Worm (Caenorhabditis elegans): ENCODE data around the gene F43D2.7.
A peak's percentile ranks its signal among the peaks of the same experiment; 100 is the strongest.

Gene F43D2.7

ce11 chrV:14683291-14683690 lies 43.3 kb upstream of the F43D2.7 start:
- TF ChIP-seq efl-1 (optimal IDR thresholded peaks at IDR 0.05) = no peak
- TF ChIP-seq efl-1 (GFP tag; optimal IDR thresholded peaks at IDR 0.05 in 1 of 2) = peak in 1 of 2 experiments; percentile 81
- peak; percentile 22 for TF ChIP-seq ama-1 (optimal IDR thresholded peaks at IDR 0.05)
- TF ChIP-seq sup-37 (GFP tag; optimal IDR thresholded peaks at IDR 0.05) = no peak

ce11 chrV:14682870-14683269 lies 42.9 kb upstream of the F43D2.7 start:
- peak; percentile 58 for TF ChIP-seq blmp-1 (tag; optimal IDR thresholded peaks at IDR 0.05)
- TF ChIP-seq nhr-85 (tag) = peak; percentile 71
- TF ChIP-seq aha-1 (tag; optimal IDR thresholded peaks at IDR 0.05) = no peak

- no peak for TF ChIP-seq nhr-85 (tag)
- no peak for TF ChIP-seq ceh-63 (GFP tag; optimal IDR thresholded peaks at IDR 0.05)
- TF ChIP-seq ces-1 (GFP tag; optimal IDR thresholded peaks at IDR 0.05) = no peak
- TF ChIP-seq efl-3 (GFP tag; optimal IDR thresholded peaks at IDR 0.05) = no peak
- no peak for TF ChIP-seq mep-1 (tag; optimal IDR thresholded peaks at IDR 0.05)
- TF ChIP-seq dpl-1 (GFP tag; optimal IDR thresholded peaks at IDR 0.05) = no peak
- no peak for TF ChIP-seq hlh-4 (tag; optimal IDR thresholded peaks at IDR 0.05)
- TF ChIP-seq sox-4 (tag; optimal IDR thresholded peaks at IDR 0.05) = no peak
- no peak for TF ChIP-seq elt-2 (tag; optimal IDR thresholded peaks at IDR 0.05)
- no peak for TF ChIP-seq ztf-11 (tag; optimal IDR thresholded peaks at IDR 0.05)
- no peak for TF ChIP-seq nhr-47 (tag; optimal IDR thresholded peaks at IDR 0.05)
Observed at ce11 chrV:14680014-14680413, 40.0 kb upstream of the F43D2.7 start, which contains the start of gene C47E8.3. Gene C47E8.3 (plus strand): TSS chrV:14680314.

- TF ChIP-seq nhr-20 (tag; optimal IDR thresholded peaks at IDR 0.05) (no peak), F16B12.6 (tag; optimal IDR thresholded peaks at IDR 0.05) (no peak), dsc-1 (tag; optimal IDR thresholded peaks at IDR 0.05) (no peak), mdl-1 (tag; optimal IDR thresholded peaks at IDR 0.05) (no peak), ceh-8 (GFP tag; optimal IDR thresholded peaks at IDR 0.05) (no peak), nhr-47 (tag; optimal IDR thresholded peaks at IDR 0.05) (no peak)
Observed at ce11 chrV:14678298-14678697, 38.3 kb upstream of the F43D2.7 start.

ce11 chrV:14665728-14666127 lies 25.8 kb upstream of the F43D2.7 start, which contains the start of gene C47E8.1:
Gene C47E8.1 (plus strand): TSS chrV:14666028.
- TF ChIP-seq efl-3 (GFP tag; optimal IDR thresholded peaks at IDR 0.05) (no peak), nhr-84 (tag; optimal IDR thresholded peaks at IDR 0.05) (no peak), mdl-1 (tag; optimal IDR thresholded peaks at IDR 0.05) (no peak), mab-9 (GFP tag; IDR thresholded peaks at IDR 0.05) (no peak), zag-1 (tag; optimal IDR thresholded peaks at IDR 0.05) (no peak), C16A3.4 (tag; optimal IDR thresholded peaks at IDR 0.05) (no peak), nhr-20 (tag; optimal IDR thresholded peaks at IDR 0.05) (no peak), F16B12.6 (tag; optimal IDR thresholded peaks at IDR 0.05) (no peak), lin-39 (tag; optimal IDR thresholded peaks at IDR 0.05) (no peak), nhr-85 (tag) (no peak), hlh-4 (tag; optimal IDR thresholded peaks at IDR 0.05) (no peak), ces-1 (GFP tag; optimal IDR thresholded peaks at IDR 0.05) (no peak), mef-2 (tag; optimal IDR thresholded peaks at IDR 0.05) (no peak), Y116A8C.19 (tag; optimal IDR thresholded peaks at IDR 0.05; ENCODE audit: borderline replicate concordance) (no peak), nhr-47 (tag; optimal IDR thresholded peaks at IDR 0.05) (no peak), unc-62 (GFP tag; optimal IDR thresholded peaks at IDR 0.05) (no peak), snu-23 (GFP tag; optimal IDR thresholded peaks at IDR 0.05) (no peak), swsn-7 (tag; optimal IDR thresholded peaks at IDR 0.05) (no peak)

ce11 chrV:14663006-14663405 lies 23.0 kb upstream of the F43D2.7 start, which contains the start of gene C47E8.9:
Gene C47E8.9 (plus strand): TSS chrV:14663306.
- no peak for TF ChIP-seq unc-98 (GFP tag; IDR thresholded peaks at IDR 0.05)
- no peak for TF ChIP-seq mab-9 (GFP tag; IDR thresholded peaks at IDR 0.05)
- no peak for TF ChIP-seq ceh-8 (GFP tag; optimal IDR thresholded peaks at IDR 0.05)
- no peak for TF ChIP-seq dsc-1 (tag; optimal IDR thresholded peaks at IDR 0.05)
- no peak for TF ChIP-seq ztf-4 (tag; optimal IDR thresholded peaks at IDR 0.05)
- no peak for TF ChIP-seq vab-15 (tag; optimal IDR thresholded peaks at IDR 0.05)
- no peak for TF ChIP-seq C34B4.2 (tag; optimal IDR thresholded peaks at IDR 0.05)
- no peak for TF ChIP-seq fkh-4 (tag; optimal IDR thresholded peaks at IDR 0.05; ENCODE audit: borderline replicate concordance)
- no peak for TF ChIP-seq ceh-90 (tag; optimal IDR thresholded peaks at IDR 0.05)
- no peak for TF ChIP-seq egl-13 (tag; optimal IDR thresholded peaks at IDR 0.05)
- TF ChIP-seq nhr-20 (tag; optimal IDR thresholded peaks at IDR 0.05) = no peak
- no peak for TF ChIP-seq irx-1 (tag; optimal IDR thresholded peaks at IDR 0.05)
- no peak for TF ChIP-seq unc-62 (GFP tag; optimal IDR thresholded peaks at IDR 0.05)
- TF ChIP-seq C04F5.9 (tag; optimal IDR thresholded peaks at IDR 0.05) = no peak
- no peak for TF ChIP-seq blmp-1 (tag; optimal IDR thresholded peaks at IDR 0.05)
- TF ChIP-seq unc-30 (tag; optimal IDR thresholded peaks at IDR 0.05) = no peak
- no peak for TF ChIP-seq aha-1 (tag; optimal IDR thresholded peaks at IDR 0.05)
- TF ChIP-seq lin-35 (GFP tag; optimal IDR thresholded peaks at IDR 0.05) = no peak
- TF ChIP-seq fkh-8 (tag; optimal IDR thresholded peaks at IDR 0.05) = no peak
- no peak for TF ChIP-seq dpl-1 (GFP tag; optimal IDR thresholded peaks at IDR 0.05)

Measured in whole organism, L1 larva.